Fruit fly (Drosophila melanogaster) whole organism, embryonic: ENCODE data around the gene Rsph1.

Source experiments
- ATbp ChIP-seq: fragments of 200-800 bp; sonication (Bioruptor generic); optimal IDR thresholded peaks from 2 replicates; lab custom pipeline; 2017; ENCODE audit warnings: missing biosample characterization, mild to moderate bottlenecking, missing genetic modification characterization, missing genetic modification reagents
- BEAF-32 ChIP-seq: fragments of 200-800 bp; sonication (Bioruptor generic); optimal IDR thresholded peaks from 3 replicates; lab custom pipeline; 2017; ENCODE audit warnings: missing biosample characterization, missing genetic modification characterization, mild to moderate bottlenecking, moderate library complexity, missing genetic modification reagents
- CG10267 ChIP-seq: fragments of 200-800 bp; sonication (Bioruptor generic); optimal IDR thresholded peaks from 2 replicates; lab custom pipeline; 2018; ENCODE audit warnings: missing biosample characterization, mild to moderate bottlenecking, missing genetic modification characterization, moderate library complexity
- CG10565 ChIP-seq: fragments of 200-800 bp; sonication (Bioruptor generic); optimal IDR thresholded peaks from 3 replicates; lab custom pipeline; 2016; ENCODE audit warnings: missing biosample characterization, mild to moderate bottlenecking, missing genetic modification characterization
- CG12155 ChIP-seq: fragments of 200-800 bp; sonication (Bioruptor generic); optimal IDR thresholded peaks from 3 replicates; lab custom pipeline; 2016; ENCODE audit warnings: missing biosample characterization, missing genetic modification characterization
- CG12744 ChIP-seq: fragments of 200-800 bp; sonication (Bioruptor generic); optimal IDR thresholded peaks from 2 replicates; lab custom pipeline; 2016; ENCODE audit warnings: missing biosample characterization, missing genetic modification characterization
- CG13287 ChIP-seq: fragments of 200-800 bp; sonication (Bioruptor generic); IDR thresholded peaks from 2 replicates; pipeline ENCODE4 v1.3.6; 2022; ENCODE audit warnings: missing biosample characterization, missing genetic modification characterization; ENCODE audit not compliant: partially characterized antibody
- CG14710 ChIP-seq: fragments of 200-800 bp; sonication (Bioruptor generic); optimal IDR thresholded peaks from 3 replicates; lab custom pipeline; 2019; ENCODE audit warnings: missing biosample characterization, mild to moderate bottlenecking, missing genetic modification characterization, moderate library complexity
- CG15479 ChIP-seq: fragments of 200-800 bp; sonication (Bioruptor generic); optimal IDR thresholded peaks from 3 replicates; lab custom pipeline; 2019; ENCODE audit warnings: missing biosample characterization, mild to moderate bottlenecking, missing genetic modification characterization, moderate library complexity
- CG2129 ChIP-seq: fragments of 200-800 bp; sonication (Bioruptor generic); IDR thresholded peaks from 2 replicates; pipeline ENCODE4 v1.3.6; 2022; ENCODE audit warnings: missing biosample characterization, missing genetic modification characterization; ENCODE audit not compliant: partially characterized antibody
- CG34224 ChIP-seq: fragments of 200-800 bp; sonication (Bioruptor generic); IDR thresholded peaks from 3 replicates; pipeline ENCODE4 v1.3.6; 2022; ENCODE audit warnings: missing biosample characterization, missing genetic modification characterization; ENCODE audit not compliant: partially characterized antibody
- CG34422 ChIP-seq: fragments of 200-800 bp; sonication (Bioruptor generic); IDR thresholded peaks from 3 replicates; pipeline ENCODE4 v1.3.6; 2022; ENCODE audit warnings: missing biosample characterization, missing genetic modification characterization
- CG3847 ChIP-seq: fragments of 200-800 bp; sonication (Bioruptor generic); IDR thresholded peaks from 2 replicates; pipeline ENCODE4 v1.3.6; 2022; ENCODE audit warnings: missing biosample characterization, missing genetic modification characterization
- CG4282 ChIP-seq: fragments of 200-800 bp; sonication (Bioruptor generic); optimal IDR thresholded peaks from 2 replicates; lab custom pipeline; 2016; ENCODE audit warnings: missing biosample characterization, missing genetic modification characterization
- CG6254 ChIP-seq: fragments of 200-800 bp; sonication (Bioruptor generic); optimal IDR thresholded peaks from 3 replicates; lab custom pipeline; 2017; ENCODE audit warnings: mild to moderate bottlenecking, missing biosample characterization, missing genetic modification reagents, missing genetic modification characterization
- CG6654 ChIP-seq: fragments of 200-800 bp; sonication (Bioruptor generic); optimal IDR thresholded peaks from 2 replicates; lab custom pipeline; 2017; ENCODE audit warnings: missing biosample characterization, mild to moderate bottlenecking, missing genetic modification characterization
- CG7786 ChIP-seq: fragments of 200-800 bp; sonication (Bioruptor generic); optimal IDR thresholded peaks from 2 replicates; lab custom pipeline; 2016; ENCODE audit warnings: missing biosample characterization, missing genetic modification characterization
- CG7987 ChIP-seq: fragments of 200-800 bp; sonication (Bioruptor generic); optimal IDR thresholded peaks from 2 replicates; lab custom pipeline; 2018; ENCODE audit warnings: missing biosample characterization, mild to moderate bottlenecking, missing genetic modification characterization, moderate library complexity
- CG8924 ChIP-seq: fragments of 200-800 bp; optimal IDR thresholded peaks from 3 replicates; lab custom pipeline; 2019; ENCODE audit warnings: missing biosample characterization, mild to moderate bottlenecking, missing genetic modification characterization, moderate library complexity
- CG9797 ChIP-seq: fragments of 200-800 bp; sonication (Bioruptor generic); optimal IDR thresholded peaks from 3 replicates; lab custom pipeline; 2018; ENCODE audit warnings: missing biosample characterization, mild to moderate bottlenecking, missing genetic modification characterization
- Dll ChIP-seq: fragments of 200-800 bp; sonication (Bioruptor generic); IDR thresholded peaks from 4 replicates; pipeline ENCODE4 v1.3.6; 2022; ENCODE audit warnings: missing biosample characterization, missing genetic modification characterization; ENCODE audit not compliant: partially characterized antibody
- Dp ChIP-seq: fragments of 200-800 bp; sonication (Bioruptor generic); optimal IDR thresholded peaks from 2 replicates; lab custom pipeline; 2018; ENCODE audit warnings: missing biosample characterization, mild to moderate bottlenecking, missing genetic modification characterization, moderate library complexity
- Dref ChIP-seq: fragments of 200-800 bp; sonication (Bioruptor generic); IDR thresholded peaks from 2 replicates; pipeline ENCODE4 v1.3.6; 2022; ENCODE audit warnings: missing biosample characterization, missing genetic modification characterization
- E2f2 ChIP-seq: fragments of 200-800 bp; sonication (Bioruptor generic); IDR thresholded peaks from 2 replicates; pipeline ENCODE4 v1.3.6; 2022; ENCODE audit warnings: missing biosample characterization, missing genetic modification characterization
- ERR ChIP-seq: fragments of 200-800 bp; sonication (Bioruptor generic); optimal IDR thresholded peaks from 2 replicates; lab custom pipeline; 2016; ENCODE audit warnings: missing biosample characterization, missing genetic modification characterization
- H15 ChIP-seq: fragments of 200-800 bp; sonication (Bioruptor generic); IDR thresholded peaks from 3 replicates; pipeline ENCODE4 v1.3.6; 2022; ENCODE audit warnings: missing biosample characterization, missing genetic modification characterization
- HLH4C ChIP-seq: fragments of 200-800 bp; sonication (Bioruptor generic); IDR thresholded peaks from 3 replicates; pipeline ENCODE4 v1.3.6; 2022; ENCODE audit warnings: missing biosample characterization, missing genetic modification characterization; ENCODE audit not compliant: partially characterized antibody
- HmgD ChIP-seq: fragments of 200-800 bp; sonication (Bioruptor generic); optimal IDR thresholded peaks from 3 replicates; lab custom pipeline; 2016; ENCODE audit warnings: missing biosample characterization, missing genetic modification characterization
- MBD-R2 ChIP-seq: fragments of 200-800 bp; sonication (Bioruptor generic); IDR thresholded peaks from 2 replicates; pipeline ENCODE4 v1.3.6; 2022; ENCODE audit warnings: missing biosample characterization, missing genetic modification characterization
- MESR4 ChIP-seq: fragments of 200-800 bp; sonication (Bioruptor generic); optimal IDR thresholded peaks from 2 replicates; lab custom pipeline; 2018; ENCODE audit warnings: missing biosample characterization, mild to moderate bottlenecking, missing genetic modification characterization, moderate library complexity
- Mad ChIP-seq: fragments of 200-800 bp; sonication (Bioruptor generic); optimal IDR thresholded peaks from 2 replicates; lab custom pipeline; 2016; ENCODE audit warnings: missing biosample characterization, missing genetic modification characterization
- Sin3A ChIP-seq: fragments of >200 bp; optimal IDR thresholded peaks from 2 replicates; lab custom pipeline; 2018
- ac ChIP-seq: fragments of 200-800 bp; sonication (Bioruptor generic); optimal IDR thresholded peaks from 3 replicates; lab custom pipeline; 2017; ENCODE audit warnings: missing biosample characterization, mild to moderate bottlenecking, missing genetic modification characterization
- ci ChIP-seq: fragments of 200-800 bp; sonication (Bioruptor generic); IDR thresholded peaks from 3 replicates; pipeline ENCODE4 v1.3.6; 2022; ENCODE audit warnings: missing biosample characterization, missing genetic modification characterization
- crp ChIP-seq, 2 experiments: fragments of 200-800 bp; sonication (Bioruptor generic); optimal IDR thresholded peaks; 2 replicates in 1 of 2; 3 replicates in 1 of 2; lab custom pipeline; 2017; ENCODE audit warnings: missing biosample characterization in 2 of 2, missing genetic modification characterization in 2 of 2, mild to moderate bottlenecking in 1 of 2, moderate library complexity in 1 of 2
- da ChIP-seq: fragments of 200-800 bp; sonication (Bioruptor generic); optimal IDR thresholded peaks from 2 replicates; lab custom pipeline; 2016; ENCODE audit warnings: missing biosample characterization, missing genetic modification characterization
- exex ChIP-seq: fragments of 200-800 bp; sonication (Bioruptor generic); optimal IDR thresholded peaks from 4 replicates; lab custom pipeline; 2018; ENCODE audit warnings: missing biosample characterization, mild to moderate bottlenecking, missing genetic modification characterization, moderate library complexity
- ftz-f1 ChIP-seq: fragments of 200-800 bp; sonication (Bioruptor generic); optimal IDR thresholded peaks from 2 replicates; lab custom pipeline; 2016; ENCODE audit warnings: missing biosample characterization, missing genetic modification characterization
- gcm2 ChIP-seq: fragments of 200-800 bp; sonication (Bioruptor generic); optimal IDR thresholded peaks from 2 replicates; lab custom pipeline; 2016; ENCODE audit warnings: missing biosample characterization, missing genetic modification characterization
- gfzf ChIP-seq: fragments of 200-800 bp; sonication (Bioruptor generic); optimal IDR thresholded peaks from 2 replicates; lab custom pipeline; 2016; ENCODE audit warnings: missing biosample characterization, mild to moderate bottlenecking, missing genetic modification characterization, moderate library complexity
- nerfin-1 ChIP-seq: fragments of 200-800 bp; sonication (Bioruptor generic); optimal IDR thresholded peaks from 3 replicates; lab custom pipeline; 2019; ENCODE audit warnings: missing biosample characterization, mild to moderate bottlenecking, missing genetic modification characterization, moderate library complexity
- pb ChIP-seq: fragments of 200-800 bp; sonication (Bioruptor generic); optimal IDR thresholded peaks from 3 replicates; lab custom pipeline; 2016; ENCODE audit warnings: missing biosample characterization, missing genetic modification characterization
- pzg ChIP-seq: fragments of 200-800 bp; sonication (Bioruptor generic); optimal IDR thresholded peaks from 3 replicates; lab custom pipeline; 2018; ENCODE audit warnings: missing biosample characterization, mild to moderate bottlenecking, missing genetic modification characterization, moderate library complexity
- row ChIP-seq: fragments of 200-800 bp; sonication (Bioruptor generic); IDR thresholded peaks from 3 replicates; pipeline ENCODE4 v1.3.6; 2022; ENCODE audit warnings: missing biosample characterization, missing genetic modification characterization
- stwl ChIP-seq: fragments of 200-800 bp; sonication (Bioruptor generic); optimal IDR thresholded peaks from 3 replicates; lab custom pipeline; 2018; ENCODE audit warnings: missing biosample characterization, mild to moderate bottlenecking, missing genetic modification characterization, moderate library complexity
- trem ChIP-seq: fragments of 200-800 bp; optimal IDR thresholded peaks from 3 replicates; lab custom pipeline; 2019; ENCODE audit warnings: missing biosample characterization, mild to moderate bottlenecking, missing genetic modification characterization, moderate library complexity
- unc-4 ChIP-seq: fragments of 200-800 bp; sonication (Bioruptor generic); IDR thresholded peaks from 2 replicates; pipeline ENCODE4 v1.3.6; 2022; ENCODE audit warnings: missing biosample characterization, missing genetic modification characterization; ENCODE audit not compliant: partially characterized antibody
- vvl ChIP-seq: fragments of 200-800 bp; sonication (Bioruptor generic); IDR thresholded peaks from 2 replicates; pipeline ENCODE4 v1.3.6; 2022; ENCODE audit warnings: missing biosample characterization, missing genetic modification characterization
- zen ChIP-seq: fragments of 200-800 bp; sonication (Bioruptor generic); optimal IDR thresholded peaks from 3 replicates; lab custom pipeline; 2018; ENCODE audit warnings: missing biosample characterization, mild to moderate bottlenecking, missing genetic modification characterization, moderate library complexity

Rsph1 gene

dm6 chr2L:13179095-13179494, 4.2 kb upstream of the Rsph1 start, which contains the start of gene Alg7:
Gene Alg7 (plus strand): TSS chr2L:13179247.
- TF ChIP-seq unc-4, result 0 out of 2 replicates have a peak, but pooled peaks have one; percentile 15
- peak; percentile 2 for TF ChIP-seq CG8924 (tag; lab: Kevin White, UChicago)
- TF ChIP-seq Dp (GFP tag; lab: Kevin White, UChicago), result peak; percentile 37
- peak; percentile 55; the same call in 1 of the 3 replicates for TF ChIP-seq CG34422 (GFP tag; lab: Robert Waterston, UW)
- peak; percentile 45 for TF ChIP-seq E2f2 (GFP tag; lab: Robert Waterston, UW)
- peak; percentile 1 for TF ChIP-seq Sin3A (lab: Kevin White, UChicago)
- TF ChIP-seq gcm2 (GFP tag; lab: Kevin White, UChicago), result no peak
- no peak for TF ChIP-seq nerfin-1
- 0 out of 2 replicates have a peak, but pooled peaks have one; percentile 16 for TF ChIP-seq CG2129
- TF ChIP-seq CG34224 (GFP tag; lab: Robert Waterston, UW), result no peak
- no peak for TF ChIP-seq H15
- peak; percentile 50 for TF ChIP-seq CG13287
- TF ChIP-seq gfzf, result peak; percentile 43
- peak; percentile 70; the same call in 1 of the 2 replicates for TF ChIP-seq vvl (GFP tag; lab: Robert Waterston, UW)
- TF ChIP-seq HmgD (GFP tag; lab: Kevin White, UChicago), result no peak
- no peak for TF ChIP-seq da (GFP tag; lab: Kevin White, UChicago)
- TF ChIP-seq zen (tag; lab: Kevin White, UChicago), result peak; percentile 4
- TF ChIP-seq CG7786 (GFP tag; lab: Kevin White, UChicago), result no peak
- peak; percentile 32; the same call in 1 of the 4 replicates for TF ChIP-seq Dll (GFP tag; lab: Robert Waterston, UW)
- peak; percentile 16 for TF ChIP-seq stwl (tag; lab: Kevin White, UChicago)
- TF ChIP-seq BEAF-32 (GFP tag; lab: Kevin White, UChicago), result peak; percentile 6
- TF ChIP-seq CG14710 (tag; lab: Kevin White, UChicago), result peak; percentile 19
- TF ChIP-seq trem, result peak; percentile 21
- TF ChIP-seq CG10267 (tag; lab: Kevin White, UChicago), result peak; percentile 50
- TF ChIP-seq pzg (GFP tag; lab: Kevin White, UChicago), result peak; percentile 45
- peak; percentile 72 for TF ChIP-seq CG9797 (GFP tag; lab: Kevin White, UChicago)
- TF ChIP-seq ci, result 0 out of 3 replicates have a peak, but pooled peaks have one; percentile 10
- TF ChIP-seq crp (GFP tag; optimal IDR thresholded peaks at IDR 0.05; lab: Kevin White, UChicago), result peak; percentile 79 to 97
- peak; percentile 82 for TF ChIP-seq MBD-R2 (GFP tag; lab: Robert Waterston, UW)
- peak; percentile 51 for TF ChIP-seq MESR4 (GFP tag; lab: Kevin White, UChicago)
- peak; percentile 91 for TF ChIP-seq ftz-f1 (GFP tag; lab: Kevin White, UChicago)
- TF ChIP-seq exex (tag; lab: Kevin White, UChicago), result no peak
- TF ChIP-seq CG15479 (GFP tag; lab: Kevin White, UChicago), result peak; percentile 78

dm6 chr2L:13182415-13182814, 835 bp upstream of the Rsph1 start, which contains the start of gene Mgat3:
Gene Mgat3 (minus strand): TSS chr2L:13182596.
- TF ChIP-seq Mad (no peak), BEAF-32 (GFP tag; lab: Kevin White, UChicago) (peak; percentile 13), ac (GFP tag; lab: Kevin White, UChicago) (no peak), CG6254 (no peak), pb (GFP tag; lab: Kevin White, UChicago) (no peak), CG4282 (GFP tag; lab: Kevin White, UChicago) (no peak), Dref (GFP tag; lab: Robert Waterston, UW) (peak; percentile 44), ATbp (GFP tag; lab: Kevin White, UChicago) (no peak), CG12155 (GFP tag; lab: Kevin White, UChicago) (no peak), CG12744 (GFP tag; lab: Kevin White, UChicago) (no peak), CG14710 (tag; lab: Kevin White, UChicago) (peak; percentile 29), CG7987 (GFP tag; lab: Kevin White, UChicago) (no peak), HLH4C (no peak), row (no peak), CG3847 (GFP tag; lab: Robert Waterston, UW) (no peak), ERR (GFP tag; lab: Kevin White, UChicago) (no peak), MESR4 (GFP tag; lab: Kevin White, UChicago) (peak; percentile 16), unc-4 (no peak), exex (tag; lab: Kevin White, UChicago) (no peak), CG10565 (no peak), CG6654 (no peak)
